Fruit fly (Drosophila melanogaster): ENCODE results near the gene Adat1.

Adat1 gene

DNA sequence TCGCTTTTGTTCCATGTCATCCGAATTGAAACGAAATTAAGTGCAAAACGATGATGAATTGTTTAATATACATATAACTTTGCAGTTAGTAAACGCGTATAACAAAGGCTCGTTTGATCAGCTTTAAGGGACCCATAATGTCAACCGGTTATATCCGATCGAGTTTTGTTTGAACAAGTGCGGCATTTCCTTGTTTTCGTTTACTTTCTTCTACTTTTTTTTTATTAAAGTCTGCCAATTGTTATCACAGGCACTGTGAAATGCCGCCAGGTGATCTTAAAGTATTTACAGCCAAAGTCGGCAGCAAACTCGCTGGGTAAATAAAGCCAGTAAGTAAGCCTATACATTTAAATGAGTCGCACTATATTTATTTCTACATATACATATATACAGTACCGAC is 4.2 kb downstream of the Adat1 start:
- TF ChIP-seq usp (GFP tag; optimal IDR thresholded peaks at IDR 0.05) (no peak), psq (optimal IDR thresholded peaks at IDR 0.05) (no peak), CG8478 (optimal IDR thresholded peaks at IDR 0.05) (no peak), pan (optimal IDR thresholded peaks at IDR 0.05) (no peak), EcR (GFP tag; optimal IDR thresholded peaks at IDR 0.05) (no peak), Dll (optimal IDR thresholded peaks at IDR 0.05) (no peak)

DNA sequence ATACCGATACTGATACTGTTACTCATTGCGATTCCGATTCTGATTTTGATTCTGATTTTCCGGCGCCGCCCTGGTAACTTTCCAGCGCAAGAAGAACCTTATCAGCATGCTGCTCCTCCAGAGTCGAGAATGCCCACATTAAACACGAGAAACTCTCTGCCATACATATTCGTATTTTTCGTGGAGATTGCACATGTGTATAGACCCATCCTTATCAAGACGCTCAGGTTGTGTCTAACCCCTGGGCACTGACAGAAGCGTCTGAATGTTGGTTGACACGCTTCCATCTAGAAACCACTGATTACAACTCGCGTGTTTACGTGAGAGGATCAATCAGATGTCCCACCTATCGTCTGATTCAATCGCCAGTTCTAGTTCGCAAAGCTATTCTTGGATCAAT is 6.1 kb downstream of the Adat1 start:
- TF ChIP-seq Dll (optimal IDR thresholded peaks at IDR 0.05) (no peak), CG8478 (optimal IDR thresholded peaks at IDR 0.05) (no peak), psq (optimal IDR thresholded peaks at IDR 0.05) (no peak), EcR (GFP tag; optimal IDR thresholded peaks at IDR 0.05) (no peak), usp (GFP tag; optimal IDR thresholded peaks at IDR 0.05) (no peak), pan (optimal IDR thresholded peaks at IDR 0.05) (no peak)

DNA sequence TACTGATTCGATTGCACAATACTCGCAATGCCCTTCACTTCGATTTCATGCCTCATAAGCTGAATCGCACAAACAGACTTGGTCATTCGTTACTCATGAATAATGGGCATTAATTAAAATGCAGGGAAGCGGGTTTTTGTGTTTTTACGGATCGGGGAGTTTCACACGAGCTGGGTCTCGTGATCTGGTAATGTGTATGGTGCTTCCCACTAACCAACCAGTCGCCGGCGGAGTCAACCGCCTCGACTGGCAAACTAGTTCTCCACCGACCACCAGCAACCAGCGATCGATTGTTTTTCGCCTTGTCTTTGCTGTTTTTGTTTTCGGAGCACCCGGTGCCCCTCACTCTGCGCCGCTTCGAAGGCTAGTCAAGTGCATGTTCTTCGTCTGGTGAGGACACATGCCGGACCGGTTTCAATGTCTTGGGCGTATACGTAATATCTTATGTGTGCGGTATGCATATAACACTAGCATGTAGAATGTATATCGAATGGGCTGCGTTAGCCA is 6.7 kb downstream of the Adat1 start:
- TF ChIP-seq psq (optimal IDR thresholded peaks at IDR 0.05) (no peak), Dll (optimal IDR thresholded peaks at IDR 0.05) (no peak), CG8478 (optimal IDR thresholded peaks at IDR 0.05) (no peak), usp (GFP tag; optimal IDR thresholded peaks at IDR 0.05) (no peak), EcR (GFP tag; optimal IDR thresholded peaks at IDR 0.05) (no peak), pan (optimal IDR thresholded peaks at IDR 0.05) (no peak)

DNA sequence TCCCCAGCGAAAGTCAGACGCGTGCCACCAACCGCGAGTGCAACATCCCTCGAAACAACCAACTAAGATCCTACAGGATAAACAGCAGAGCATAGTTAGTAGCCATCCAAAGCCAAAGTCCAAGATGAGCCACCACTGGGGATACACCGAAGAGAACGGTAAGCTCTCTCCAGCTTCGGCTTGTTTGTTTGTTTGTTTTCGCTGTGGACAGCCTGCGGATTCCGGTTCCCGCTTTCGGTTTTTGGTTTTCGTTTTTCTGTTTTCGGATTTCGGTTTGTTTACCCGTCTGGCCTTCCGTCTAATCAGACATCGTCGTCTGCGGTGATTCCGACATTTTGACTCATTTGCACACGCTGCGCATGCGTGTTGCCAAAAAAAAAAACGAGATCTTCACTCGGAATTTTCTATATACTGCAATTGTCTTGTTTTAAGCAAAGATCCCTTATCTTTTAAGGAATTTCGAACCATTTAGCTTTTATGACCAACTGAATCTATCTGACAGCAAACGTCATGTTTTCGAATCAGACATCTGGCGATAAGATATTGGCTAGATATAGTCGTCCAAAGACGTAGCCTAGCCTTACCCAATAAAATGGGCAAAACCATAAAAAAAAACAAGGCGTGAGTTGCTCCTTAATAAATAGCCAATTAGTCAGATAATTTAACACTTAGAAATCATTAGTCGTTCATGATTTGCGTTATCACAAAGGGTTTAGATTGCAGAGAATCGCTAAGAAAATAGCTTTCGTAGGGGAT is 7.3 kb downstream of the Adat1 start:
- no peak for TF ChIP-seq pan (optimal IDR thresholded peaks at IDR 0.05)
- TF ChIP-seq Dll (optimal IDR thresholded peaks at IDR 0.05): no peak
- TF ChIP-seq psq (optimal IDR thresholded peaks at IDR 0.05): no peak
- TF ChIP-seq EcR (GFP tag; optimal IDR thresholded peaks at IDR 0.05): no peak
- no peak for TF ChIP-seq usp (GFP tag; optimal IDR thresholded peaks at IDR 0.05)
- TF ChIP-seq CG8478 (optimal IDR thresholded peaks at IDR 0.05): no peak

DNA sequence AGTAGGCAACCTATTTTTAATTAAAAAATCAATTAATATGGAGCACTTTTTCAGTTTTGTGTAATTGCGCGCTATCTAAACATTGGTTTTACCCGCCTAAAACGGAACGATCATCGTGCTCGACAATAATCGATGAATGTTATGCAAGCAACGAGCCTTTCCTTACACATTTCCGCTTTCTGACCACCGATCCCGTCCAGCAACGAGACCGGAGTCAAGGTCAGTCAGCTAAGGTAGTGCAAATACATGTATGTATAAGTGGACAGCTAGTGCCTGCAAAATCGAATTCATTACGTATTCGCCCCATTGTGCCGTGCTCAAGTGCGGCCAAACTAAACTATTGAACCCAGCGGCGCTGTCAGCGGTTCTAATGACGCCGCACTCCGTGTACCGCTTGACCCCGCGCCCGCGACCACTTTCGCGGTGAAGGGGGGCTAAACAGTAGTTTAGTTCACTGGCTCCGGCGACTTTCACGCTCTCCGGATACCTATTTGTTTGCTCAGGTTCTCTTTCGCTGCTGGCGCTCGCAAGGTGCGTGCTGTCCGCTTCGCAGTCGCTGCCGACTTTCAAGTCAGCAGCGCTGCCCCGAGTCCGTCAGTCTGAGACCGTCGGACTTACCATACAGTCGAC is 8.1 kb downstream of the Adat1 start, which contains the start of gene CAH1:
Gene CAH1 (plus strand): TSS at position 595 of the 630 bp plus-strand sequence.
- no peak for TF ChIP-seq psq (optimal IDR thresholded peaks at IDR 0.05)
- TF ChIP-seq EcR (GFP tag; optimal IDR thresholded peaks at IDR 0.05): no peak
- TF ChIP-seq usp (GFP tag; optimal IDR thresholded peaks at IDR 0.05): no peak
- no peak for TF ChIP-seq pan (optimal IDR thresholded peaks at IDR 0.05)
- TF ChIP-seq CG8478 (optimal IDR thresholded peaks at IDR 0.05): no peak
- TF ChIP-seq Dll (optimal IDR thresholded peaks at IDR 0.05): no peak

DNA sequence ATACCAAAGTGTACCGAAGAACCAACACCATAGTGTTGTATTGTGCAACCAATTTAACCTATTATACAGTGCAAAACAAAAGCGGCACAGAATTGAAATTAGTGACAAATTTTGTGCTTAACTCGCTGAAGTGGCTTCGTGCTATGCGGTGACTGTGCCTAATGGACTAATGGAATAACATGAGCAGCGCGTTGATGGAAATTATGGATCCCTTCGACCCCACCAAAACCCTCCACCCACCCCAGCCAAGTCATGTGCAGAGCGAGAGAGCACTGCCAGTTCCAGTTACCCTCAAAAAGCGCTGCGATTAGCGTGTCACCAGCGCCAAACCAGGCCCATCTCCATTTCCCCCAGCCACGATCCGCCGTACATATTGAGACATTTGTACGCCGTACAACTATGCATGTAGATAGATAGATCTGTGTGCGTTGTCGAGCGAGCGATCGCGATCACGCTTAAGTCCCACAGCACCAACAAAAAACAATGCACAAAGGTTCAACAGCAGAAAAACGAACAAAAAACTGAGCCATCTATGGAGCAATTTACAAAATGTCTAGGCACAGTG is 9.1 kb downstream of the Adat1 start:
- TF ChIP-seq psq (optimal IDR thresholded peaks at IDR 0.05) (no peak), Dll (optimal IDR thresholded peaks at IDR 0.05) (no peak), usp (GFP tag; optimal IDR thresholded peaks at IDR 0.05) (no peak), EcR (GFP tag; optimal IDR thresholded peaks at IDR 0.05) (no peak), pan (optimal IDR thresholded peaks at IDR 0.05) (no peak), CG8478 (optimal IDR thresholded peaks at IDR 0.05) (no peak)

- TF ChIP-seq Dll (optimal IDR thresholded peaks at IDR 0.05) (no peak), CG8478 (optimal IDR thresholded peaks at IDR 0.05) (no peak), pan (optimal IDR thresholded peaks at IDR 0.05) (no peak), usp (GFP tag; optimal IDR thresholded peaks at IDR 0.05) (no peak), psq (optimal IDR thresholded peaks at IDR 0.05) (no peak), EcR (GFP tag; optimal IDR thresholded peaks at IDR 0.05) (no peak)
Observed at dm6 chr2L:13801166-13801565, 10.1 kb downstream of the Adat1 start.

- TF ChIP-seq CG8478 (optimal IDR thresholded peaks at IDR 0.05) (no peak), Dll (optimal IDR thresholded peaks at IDR 0.05) (no peak), pan (optimal IDR thresholded peaks at IDR 0.05) (no peak), EcR (GFP tag; optimal IDR thresholded peaks at IDR 0.05) (no peak), psq (optimal IDR thresholded peaks at IDR 0.05) (no peak), usp (GFP tag; optimal IDR thresholded peaks at IDR 0.05) (no peak)
Observed at dm6 chr2L:13793405-13793804, 17.9 kb downstream of the Adat1 start, which contains the start of gene Sec71. Gene Sec71 (plus strand): TSS chr2L:13793521.

dm6 chr2L:13790715-13791114 is 20.6 kb downstream of the Adat1 start, which contains the start of gene CG16863:
Gene CG16863 (plus strand): TSS chr2L:13790959.
- TF ChIP-seq Dll (optimal IDR thresholded peaks at IDR 0.05) (no peak), usp (GFP tag; optimal IDR thresholded peaks at IDR 0.05) (no peak), EcR (GFP tag; optimal IDR thresholded peaks at IDR 0.05) (no peak), psq (optimal IDR thresholded peaks at IDR 0.05) (no peak), pan (optimal IDR thresholded peaks at IDR 0.05) (no peak), CG8478 (optimal IDR thresholded peaks at IDR 0.05) (no peak)

DNA sequence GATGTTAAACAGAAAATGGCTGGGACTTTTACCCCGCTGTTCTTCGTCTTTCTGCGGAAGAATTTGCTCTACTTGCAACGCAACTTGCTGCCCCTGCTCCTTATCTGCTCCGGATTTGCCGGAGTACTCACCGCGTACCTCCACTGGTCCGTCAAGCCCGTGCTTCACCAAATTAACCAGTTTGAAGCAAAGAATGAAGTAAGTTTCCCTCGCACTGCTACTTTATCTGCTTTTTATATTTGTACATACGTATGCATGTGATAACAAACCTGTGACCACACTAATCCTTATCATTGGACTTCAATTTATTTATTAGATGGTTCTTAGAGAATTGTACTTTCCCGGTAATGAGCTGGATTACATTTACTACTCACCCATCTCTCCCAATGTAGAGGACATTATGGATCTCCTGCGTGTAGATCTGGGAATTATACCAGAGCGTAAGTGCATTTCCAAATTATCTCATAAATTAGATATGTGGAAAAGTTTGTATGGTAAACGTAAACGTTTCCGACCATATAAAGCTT is 27.1 kb downstream of the Adat1 start, which contains the start of gene CG16890:
Gene CG16890 (minus strand): TSS at position 184 of the 527 bp plus-strand sequence.
- TF ChIP-seq CG8478 (optimal IDR thresholded peaks at IDR 0.05) (no peak), EcR (GFP tag; optimal IDR thresholded peaks at IDR 0.05) (no peak), pan (optimal IDR thresholded peaks at IDR 0.05) (no peak), psq (optimal IDR thresholded peaks at IDR 0.05) (no peak), usp (GFP tag; optimal IDR thresholded peaks at IDR 0.05) (no peak), Dll (optimal IDR thresholded peaks at IDR 0.05) (no peak)
